Fruit fly (Drosophila melanogaster): Measurements from ENCODE around the gene Tk.

DNA sequence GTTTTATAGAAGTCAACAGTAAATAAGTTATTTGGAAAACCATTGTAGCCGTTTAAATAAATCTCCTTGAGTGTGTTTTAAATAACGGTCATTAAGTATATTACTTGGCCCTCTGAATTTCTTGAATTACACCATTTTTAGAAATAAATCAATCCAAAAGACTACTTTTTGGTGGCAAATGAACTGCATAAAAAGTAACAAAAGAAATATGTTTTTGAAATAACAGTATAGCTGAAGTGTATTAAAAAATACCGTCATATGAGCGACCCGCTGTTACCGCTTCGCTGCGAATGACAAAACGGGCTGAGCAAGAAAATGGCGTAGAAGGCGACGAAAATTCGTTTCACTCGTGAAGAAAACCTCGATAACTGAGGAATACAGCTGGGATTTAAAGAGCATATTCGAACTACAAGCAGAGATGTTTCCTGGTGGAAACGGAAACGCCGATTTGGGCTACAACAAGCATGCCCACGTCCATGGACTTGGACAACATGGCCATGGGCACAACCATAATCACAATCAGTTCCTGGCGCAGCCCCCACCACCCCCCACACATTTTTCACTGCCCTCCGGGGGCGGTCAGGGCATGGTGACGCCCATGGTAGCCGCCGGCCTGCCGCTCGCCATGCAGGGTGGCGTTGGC, 55.8 kb downstream of the Tk start, which contains the start of gene CG31211:
- TF ChIP-seq acj6 (GFP tag; optimal IDR thresholded peaks at IDR 0.05) (peak; percentile 8), Lpt (GFP tag; optimal IDR thresholded peaks at IDR 0.05) (no peak), CG10631 (GFP tag; optimal IDR thresholded peaks at IDR 0.05) (no peak), esn (GFP tag; optimal IDR thresholded peaks at IDR 0.05) (peak; percentile 25), Eip93F (GFP tag; optimal IDR thresholded peaks at IDR 0.05) (no peak), spab (GFP tag; optimal IDR thresholded peaks at IDR 0.05) (no peak), OdsH (GFP tag; optimal IDR thresholded peaks at IDR 0.05) (peak; percentile 9)
